Worm (Caenorhabditis elegans) whole organism, young adult: Measurements from ENCODE around the gene aptf-1.

Experiments
- K11D2.4 ChIP-seq: fragments of 200-800 bp; sonication (Bioruptor generic); IDR thresholded peaks from 2 replicates; pipeline ENCODE4 v1.3.6; 2022; ENCODE audit warnings: missing genetic modification reagents, missing genetic modification characterization, missing compliant biosample characterization
- athp-1 ChIP-seq: sonication (generic microtip); optimal IDR thresholded peaks from 2 replicates; lab custom pipeline; 2017; ENCODE audit warnings: mild to moderate bottlenecking, missing genetic modification characterization, missing compliant biosample characterization
- cebp-2 ChIP-seq: fragments of 200-800 bp; sonication (Bioruptor generic); IDR thresholded peaks from 2 replicates; pipeline ENCODE4 v1.3.6; 2022; ENCODE audit warnings: missing genetic modification characterization, missing compliant biosample characterization
- ceh-100 ChIP-seq: fragments of 200-800 bp; sonication (Bioruptor generic); IDR thresholded peaks from 2 replicates; pipeline ENCODE4 v1.3.6; 2022; ENCODE audit warnings: missing genetic modification reagents, missing genetic modification characterization, missing compliant biosample characterization
- ceh-40 ChIP-seq: fragments of 200-800 bp; sonication (Bioruptor generic); IDR thresholded peaks from 2 replicates; pipeline ENCODE4 v1.3.6; 2022; ENCODE audit warnings: missing genetic modification characterization, missing compliant biosample characterization
- dpl-1 ChIP-seq: fragments of 150-350 bp; optimal IDR thresholded peaks from 2 replicates; lab custom pipeline; 2014; ENCODE audit warnings: missing biosample characterization, missing genetic modification reagents, missing genetic modification characterization
- pha-4 ChIP-seq: fragments of 150-350 bp; sonication (generic microtip); optimal IDR thresholded peaks from 2 replicates; lab custom pipeline; 2014; ENCODE audit warnings: missing biosample characterization, missing genetic modification reagents, missing genetic modification characterization
- somi-1 ChIP-seq: fragments of 200-800 bp; sonication (Bioruptor generic); optimal IDR thresholded peaks from 2 replicates; lab custom pipeline; 2018; ENCODE audit warnings: mild to moderate bottlenecking, missing genetic modification characterization, missing compliant biosample characterization

DNA sequence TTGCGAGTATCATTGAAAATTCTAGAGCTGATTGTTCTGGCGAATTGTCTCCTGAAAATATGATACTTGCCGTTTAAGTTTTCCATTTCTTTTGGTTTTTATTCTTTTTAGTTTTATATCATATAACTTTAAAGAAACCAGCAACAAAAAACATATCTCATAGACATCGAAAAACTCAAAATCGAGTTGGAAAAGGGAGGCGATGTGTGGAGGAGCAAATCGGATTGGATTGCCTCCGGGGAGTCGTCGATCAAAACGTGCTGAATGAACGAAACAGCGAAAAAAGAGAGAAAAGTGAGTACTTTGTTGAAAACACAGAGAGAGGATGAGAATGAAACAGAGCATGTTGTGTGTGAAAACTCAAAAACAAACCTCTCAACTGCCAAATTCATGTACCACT is 42.4 kb downstream of the aptf-1 start:
- TF ChIP-seq dpl-1 (GFP tag; lab: Kevin White, UChicago) (no peak), pha-4 (tag; lab: Kevin White, UChicago) (no peak), athp-1 (tag; lab: Kevin White, UChicago) (no peak), K11D2.4 (GFP tag; lab: Robert Waterston, UW) (no peak), ceh-100 (GFP tag; lab: Robert Waterston, UW) (no peak), cebp-2 (GFP tag; lab: Robert Waterston, UW) (no peak), ceh-40 (GFP tag; lab: Robert Waterston, UW) (no peak), somi-1 (GFP tag; lab: Kevin White, UChicago) (no peak)
